Worm (Caenorhabditis elegans) whole organism, L1 larva: ENCODE data around the gene C07B5.4.
A peak's percentile ranks its signal among the peaks of the same experiment; 100 is the strongest.

Source experiments
- C04F5.9 ChIP-seq: sonication (generic microtip); optimal IDR thresholded peaks from 2 replicates; lab custom pipeline; 2016; ENCODE audit warnings: missing genetic modification characterization, missing compliant biosample characterization
- C16A3.4 ChIP-seq: fragments of 150-350 bp; optimal IDR thresholded peaks from 2 replicates; lab custom pipeline; 2014; ENCODE audit warnings: missing biosample characterization, missing genetic modification characterization
- C34B4.2 ChIP-seq: sonication (generic microtip); optimal IDR thresholded peaks from 2 replicates; lab custom pipeline; 2017; ENCODE audit warnings: mild to moderate bottlenecking, missing genetic modification characterization, missing compliant biosample characterization
- F16B12.6 ChIP-seq: fragments of 150-350 bp; optimal IDR thresholded peaks from 2 replicates; lab custom pipeline; 2014; ENCODE audit warnings: missing biosample characterization, missing genetic modification characterization
- Y116A8C.19 ChIP-seq: sonication (generic microtip); optimal IDR thresholded peaks from 2 replicates; lab custom pipeline; 2016; ENCODE audit warnings: missing compliant biosample characterization, missing genetic modification characterization, borderline replicate concordance
- ama-1 ChIP-seq: fragments of 150-350 bp; optimal IDR thresholded peaks from 2 replicates; lab custom pipeline; 2014
- blmp-1 ChIP-seq: fragments of 150-350 bp; optimal IDR thresholded peaks from 2 replicates; lab custom pipeline; 2014; ENCODE audit warnings: missing biosample characterization, missing genetic modification characterization
- ceh-63 ChIP-seq: fragments of 200-800 bp; sonication (Bioruptor generic); optimal IDR thresholded peaks from 2 replicates; lab custom pipeline; 2018; ENCODE audit warnings: mild to moderate bottlenecking, missing genetic modification characterization, missing compliant biosample characterization
- ceh-90 ChIP-seq: sonication (generic microtip); optimal IDR thresholded peaks from 2 replicates; lab custom pipeline; 2016; ENCODE audit warnings: missing genetic modification characterization, missing compliant biosample characterization
- dpl-1 ChIP-seq, 3 experiments: fragments of 150-350 bp in 2 of 3; sonication (generic microtip) in 1 of 3; optimal IDR thresholded peaks; 2 replicates each; lab custom pipeline; 2014 to 2017; ENCODE audit warnings: missing biosample characterization in 3 of 3, missing genetic modification characterization in 3 of 3, missing genetic modification reagents in 3 of 3
- elt-2 ChIP-seq: sonication (generic microtip); optimal IDR thresholded peaks from 2 replicates; lab custom pipeline; 2016; ENCODE audit warnings: missing genetic modification characterization, mild to moderate bottlenecking, inconsistent platforms, missing compliant biosample characterization, missing genetic modification reagents
- elt-3 ChIP-seq, 6 experiments: fragments of 150-350 bp in 1 of 6; sonication (generic microtip); optimal IDR thresholded peaks; 2 replicates each; lab custom pipeline; 2017 to 2018; ENCODE audit warnings: missing biosample characterization in 6 of 6, missing genetic modification characterization in 6 of 6, inconsistent platforms in 1 of 6
- ets-5 ChIP-seq: fragments of 200-800 bp; sonication (Bioruptor generic); IDR thresholded peaks from 2 replicates; pipeline ENCODE4 v1.3.6; 2022; ENCODE audit warnings: missing genetic modification characterization, missing compliant biosample characterization
- fkh-10 ChIP-seq: sonication (generic microtip); optimal IDR thresholded peaks from 2 replicates; lab custom pipeline; 2017; ENCODE audit warnings: missing biosample characterization, missing genetic modification reagents, missing genetic modification characterization
- fos-1 ChIP-seq: fragments of 150-350 bp; optimal IDR thresholded peaks from 2 replicates; lab custom pipeline; 2014; ENCODE audit warnings: missing biosample characterization, missing genetic modification characterization
- hlh-17 ChIP-seq: fragments of 200-800 bp; sonication (Bioruptor generic); optimal IDR thresholded peaks from 2 replicates; lab custom pipeline; 2018; ENCODE audit warnings: missing genetic modification characterization, mild to moderate bottlenecking, missing compliant biosample characterization, moderate library complexity, borderline replicate concordance
- hpl-2 ChIP-seq: fragments of 150-350 bp; optimal IDR thresholded peaks from 2 replicates; lab custom pipeline; 2014; ENCODE audit warnings: missing biosample characterization, missing genetic modification reagents, missing genetic modification characterization
- isw-1 ChIP-seq: fragments of 200-800 bp; sonication (Bioruptor generic); IDR thresholded peaks from 2 replicates; pipeline ENCODE4 v1.3.6; 2022; ENCODE audit warnings: missing genetic modification characterization, missing compliant biosample characterization
- lin-13 ChIP-seq: fragments of 150-350 bp; optimal IDR thresholded peaks from 2 replicates; lab custom pipeline; 2014; ENCODE audit warnings: missing biosample characterization, missing genetic modification reagents, missing genetic modification characterization
- lin-14 ChIP-seq: fragments of 200-800 bp; sonication (Bioruptor generic); optimal IDR thresholded peaks from 2 replicates; lab custom pipeline; 2018; ENCODE audit warnings: mild to moderate bottlenecking, missing genetic modification characterization, moderate library complexity, missing compliant biosample characterization
- lin-15B ChIP-seq: fragments of 150-350 bp; sonication (generic microtip); optimal IDR thresholded peaks from 3 replicates; lab custom pipeline; 2014; ENCODE audit warnings: missing biosample characterization, missing genetic modification characterization
- lin-35 ChIP-seq, 2 experiments: fragments of 150-350 bp; optimal IDR thresholded peaks; 2 replicates each; lab custom pipeline; 2014; ENCODE audit warnings: missing biosample characterization in 2 of 2, missing genetic modification characterization in 2 of 2, missing genetic modification reagents in 2 of 2
- lsy-2 ChIP-seq, 2 experiments: fragments of 150-350 bp; optimal IDR thresholded peaks; 2 replicates each; lab custom pipeline; 2014; ENCODE audit warnings: missing biosample characterization in 2 of 2, missing genetic modification characterization in 2 of 2
- mab-9 ChIP-seq: fragments of 200-800 bp; sonication (Bioruptor generic); IDR thresholded peaks from 2 replicates; pipeline ENCODE4 v1.3.6; 2022; ENCODE audit warnings: missing genetic modification reagents, missing genetic modification characterization, missing compliant biosample characterization
- mef-2 ChIP-seq: fragments of 150-350 bp; optimal IDR thresholded peaks from 2 replicates; lab custom pipeline; 2014; ENCODE audit warnings: missing biosample characterization, missing genetic modification characterization
- mep-1 ChIP-seq: fragments of 150-350 bp; optimal IDR thresholded peaks from 2 replicates; lab custom pipeline; 2014; ENCODE audit warnings: missing biosample characterization, missing genetic modification characterization
- nhr-11 ChIP-seq: fragments of 150-350 bp; optimal IDR thresholded peaks from 2 replicates; lab custom pipeline; 2014; ENCODE audit warnings: missing biosample characterization, missing genetic modification characterization
- nhr-20 ChIP-seq: sonication (generic microtip); optimal IDR thresholded peaks from 2 replicates; lab custom pipeline; 2016; ENCODE audit warnings: mild to moderate bottlenecking, missing genetic modification characterization, missing compliant biosample characterization
- nhr-237 ChIP-seq: fragments of 150-350 bp; optimal IDR thresholded peaks from 2 replicates; lab custom pipeline; 2014; ENCODE audit warnings: missing biosample characterization, missing genetic modification characterization
- nhr-47 ChIP-seq: sonication (generic microtip); optimal IDR thresholded peaks from 2 replicates; lab custom pipeline; 2016; ENCODE audit warnings: mild to moderate bottlenecking, missing genetic modification characterization, moderate library complexity, missing compliant biosample characterization
- nhr-71 ChIP-seq: sonication (generic microtip); optimal IDR thresholded peaks from 2 replicates; lab custom pipeline; 2016; ENCODE audit warnings: mild to moderate bottlenecking, missing genetic modification characterization, moderate library complexity, missing compliant biosample characterization
- nhr-76 ChIP-seq: sonication (generic microtip); optimal IDR thresholded peaks from 2 replicates; lab custom pipeline; 2017; ENCODE audit warnings: missing biosample characterization, missing genetic modification characterization
- nhr-85 ChIP-seq: sonication (generic microtip); peaks from one replicate; lab custom pipeline; 2016; ENCODE audit warnings: missing genetic modification characterization, inconsistent platforms, missing compliant biosample characterization
- pax-3 ChIP-seq: fragments of 200-800 bp; sonication (Bioruptor generic); optimal IDR thresholded peaks from 2 replicates; lab custom pipeline; 2018; ENCODE audit warnings: mild to moderate bottlenecking, missing genetic modification characterization, moderate library complexity, missing compliant biosample characterization
- skn-1 ChIP-seq: fragments of 150-350 bp; optimal IDR thresholded peaks from 2 replicates; lab custom pipeline; 2014; ENCODE audit warnings: missing biosample characterization, missing genetic modification characterization
- snu-23 ChIP-seq: sonication (generic microtip); optimal IDR thresholded peaks from 2 replicates; lab custom pipeline; 2016; ENCODE audit warnings: missing genetic modification characterization, missing compliant biosample characterization
- sup-37 ChIP-seq: fragments of 200-800 bp; sonication (Bioruptor generic); optimal IDR thresholded peaks from 2 replicates; lab custom pipeline; 2018; ENCODE audit warnings: mild to moderate bottlenecking, missing genetic modification characterization, missing compliant biosample characterization
- tlp-1 ChIP-seq: fragments of 150-350 bp; optimal IDR thresholded peaks from 2 replicates; lab custom pipeline; 2014; ENCODE audit warnings: missing biosample characterization, missing genetic modification characterization
- unc-130 ChIP-seq: fragments of 150-350 bp; optimal IDR thresholded peaks from 2 replicates; lab custom pipeline; 2017; ENCODE audit warnings: missing biosample characterization, missing genetic modification characterization, inconsistent platforms
- unc-98 ChIP-seq: fragments of 200-800 bp; sonication (Bioruptor generic); IDR thresholded peaks from 2 replicates; pipeline ENCODE4 v1.3.6; 2022; ENCODE audit warnings: missing genetic modification characterization, missing compliant biosample characterization
- vab-15 ChIP-seq: sonication (generic microtip); optimal IDR thresholded peaks from 2 replicates; lab custom pipeline; 2017; ENCODE audit warnings: missing genotype, mild to moderate bottlenecking, missing genetic modification characterization, missing compliant biosample characterization
- xbp-1 ChIP-seq: sonication (generic microtip); optimal IDR thresholded peaks from 2 replicates; lab custom pipeline; 2016; ENCODE audit warnings: missing genetic modification characterization, missing compliant biosample characterization
- zag-1 ChIP-seq: fragments of 150-350 bp; optimal IDR thresholded peaks from 2 replicates; lab custom pipeline; 2014; ENCODE audit warnings: missing biosample characterization, missing genetic modification characterization
- zip-4 ChIP-seq: fragments of 200-800 bp; sonication (Bioruptor generic); optimal IDR thresholded peaks from 2 replicates; lab custom pipeline; 2018; ENCODE audit warnings: mild to moderate bottlenecking, missing genetic modification characterization, moderate library complexity, missing compliant biosample characterization

The C07B5.4 gene

DNA sequence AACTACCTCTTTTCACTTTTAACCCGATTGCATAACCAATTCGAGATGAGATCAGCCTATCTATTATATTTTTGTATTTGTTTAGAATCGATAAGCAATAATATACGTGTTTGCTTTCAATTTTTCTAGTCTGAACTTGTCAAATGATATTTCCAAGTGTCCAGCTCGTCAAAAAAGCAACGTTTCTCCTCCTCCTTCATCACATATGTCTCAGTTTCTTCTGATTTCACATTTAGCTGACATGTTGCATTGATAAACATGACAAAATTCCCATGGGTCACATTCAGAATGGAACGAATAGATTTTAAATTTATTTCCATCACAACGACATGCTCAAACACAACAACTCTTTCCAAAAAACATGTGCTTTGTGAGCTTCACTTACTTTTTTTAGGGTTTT lies 30.1 kb upstream of the C07B5.4 start:
- TF ChIP-seq Y116A8C.19 (tag; lab: Kevin White, UChicago) (no peak), xbp-1 (tag; lab: Kevin White, UChicago) (no peak), blmp-1 (tag; lab: Kevin White, UChicago) (no peak), lin-13 (GFP tag; lab: Kevin White, UChicago) (no peak), skn-1 (tag; lab: Kevin White, UChicago) (no peak), ceh-90 (tag; lab: Kevin White, UChicago) (no peak), ceh-63 (GFP tag; lab: Kevin White, UChicago) (no peak), snu-23 (GFP tag; lab: Kevin White, UChicago) (no peak), C16A3.4 (tag; lab: Kevin White, UChicago) (no peak), hlh-17 (GFP tag; lab: Kevin White, UChicago) (no peak), unc-98 (GFP tag; lab: Robert Waterston, UW) (no peak), nhr-11 (tag; lab: Kevin White, UChicago) (no peak), elt-2 (tag; lab: Kevin White, UChicago) (no peak), tlp-1 (tag; lab: Kevin White, UChicago) (no peak), fos-1 (tag; lab: Kevin White, UChicago) (no peak), lin-15B (tag; lab: Kevin White, UChicago) (no peak), nhr-20 (tag; lab: Kevin White, UChicago) (no peak), dpl-1 (GFP tag; optimal IDR thresholded peaks at IDR 0.05; lab: Kevin White, UChicago) (no peak)

DNA sequence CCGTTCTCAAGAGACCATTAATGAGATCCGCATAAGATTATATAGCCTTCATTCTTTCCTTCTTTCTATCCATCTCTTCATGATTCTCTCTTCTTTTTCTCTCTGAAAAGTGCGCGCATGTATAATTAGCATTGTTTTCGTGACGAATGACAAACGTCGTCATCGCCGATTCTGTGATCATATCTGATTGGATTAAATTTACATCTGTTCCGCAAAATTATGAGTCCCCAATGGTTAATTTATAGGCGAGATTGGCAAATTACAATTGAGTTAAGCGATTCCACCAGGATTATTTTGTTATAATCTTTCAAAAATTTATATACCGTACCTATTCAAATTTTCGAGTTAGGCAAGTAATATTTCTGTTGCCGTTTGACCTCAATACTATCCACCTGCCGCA lies 25.2 kb upstream of the C07B5.4 start:
- TF ChIP-seq zip-4 (GFP tag; lab: Kevin White, UChicago) = no peak
- no peak for TF ChIP-seq lsy-2 (tag; optimal IDR thresholded peaks at IDR 0.05; lab: Kevin White, UChicago)
- no peak for TF ChIP-seq mef-2
- no peak for TF ChIP-seq ama-1 (lab: Kevin White, UChicago)
- TF ChIP-seq fkh-10 = no peak
- TF ChIP-seq nhr-76 (tag; lab: Kevin White, UChicago) = no peak
- no peak for TF ChIP-seq C04F5.9 (tag; lab: Kevin White, UChicago)
- no peak for TF ChIP-seq ceh-90 (tag; lab: Kevin White, UChicago)
- TF ChIP-seq nhr-237 (tag; lab: Kevin White, UChicago) = no peak
- TF ChIP-seq hpl-2 (GFP tag; lab: Kevin White, UChicago) = no peak
- TF ChIP-seq lin-13 (GFP tag; lab: Kevin White, UChicago) = no peak
- no peak for TF ChIP-seq C34B4.2
- TF ChIP-seq pax-3 (tag; lab: Kevin White, UChicago) = no peak
- no peak for TF ChIP-seq ets-5 (GFP tag; lab: Robert Waterston, UW)
- no peak for TF ChIP-seq vab-15 (tag; lab: Kevin White, UChicago)
- TF ChIP-seq nhr-71 (tag; lab: Kevin White, UChicago) = no peak

DNA sequence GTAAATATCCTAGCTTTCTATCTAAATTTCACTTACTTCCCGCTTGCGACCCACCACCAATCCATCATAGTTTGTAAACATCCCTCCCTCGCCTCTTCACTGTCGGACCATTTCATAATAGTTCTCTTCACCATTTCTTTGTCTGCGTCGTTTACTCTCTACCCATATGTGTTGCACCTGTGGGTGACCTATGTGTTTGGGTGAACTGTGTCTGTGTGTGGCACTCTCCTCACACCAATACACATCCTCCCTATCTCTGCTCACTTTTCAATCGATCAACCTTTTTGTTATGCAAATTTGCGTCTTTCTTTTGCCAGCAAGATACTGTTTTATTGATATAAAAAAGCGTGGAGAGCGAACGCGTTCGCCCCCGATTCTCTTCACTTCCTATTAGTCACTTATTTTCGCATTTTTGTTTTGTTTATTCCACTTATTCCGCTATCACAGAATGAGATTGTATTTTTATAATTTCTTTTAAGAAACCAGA lies 24.5 kb upstream of the C07B5.4 start:
- TF ChIP-seq zip-4 (GFP tag; lab: Kevin White, UChicago) (no peak), C34B4.2 (no peak), lin-14 (GFP tag; lab: Kevin White, UChicago) (no peak), blmp-1 (tag; lab: Kevin White, UChicago) (peak; percentile 8)

DNA sequence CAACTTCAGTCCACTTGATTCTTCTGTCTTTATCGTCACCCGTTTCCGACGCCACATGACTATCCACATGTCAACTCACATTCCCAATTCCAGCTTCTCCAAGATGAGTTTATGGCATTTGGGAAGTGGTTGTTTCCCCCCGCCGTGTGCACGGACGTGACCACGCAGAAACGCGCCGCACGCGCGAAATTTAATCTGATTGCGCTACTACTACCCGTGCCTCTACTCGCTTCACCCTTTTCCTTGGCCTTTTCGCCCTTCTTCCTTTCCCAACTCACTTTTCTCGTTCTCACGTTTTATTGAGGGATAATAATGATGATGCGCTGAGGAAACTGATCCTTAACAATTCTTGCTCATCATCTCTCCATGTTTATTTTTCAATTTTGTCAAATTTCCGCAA lies 23.1 kb upstream of the C07B5.4 start:
- TF ChIP-seq lin-14 (GFP tag; lab: Kevin White, UChicago) (peak; percentile 44), mep-1 (tag; lab: Kevin White, UChicago) (no peak)

DNA sequence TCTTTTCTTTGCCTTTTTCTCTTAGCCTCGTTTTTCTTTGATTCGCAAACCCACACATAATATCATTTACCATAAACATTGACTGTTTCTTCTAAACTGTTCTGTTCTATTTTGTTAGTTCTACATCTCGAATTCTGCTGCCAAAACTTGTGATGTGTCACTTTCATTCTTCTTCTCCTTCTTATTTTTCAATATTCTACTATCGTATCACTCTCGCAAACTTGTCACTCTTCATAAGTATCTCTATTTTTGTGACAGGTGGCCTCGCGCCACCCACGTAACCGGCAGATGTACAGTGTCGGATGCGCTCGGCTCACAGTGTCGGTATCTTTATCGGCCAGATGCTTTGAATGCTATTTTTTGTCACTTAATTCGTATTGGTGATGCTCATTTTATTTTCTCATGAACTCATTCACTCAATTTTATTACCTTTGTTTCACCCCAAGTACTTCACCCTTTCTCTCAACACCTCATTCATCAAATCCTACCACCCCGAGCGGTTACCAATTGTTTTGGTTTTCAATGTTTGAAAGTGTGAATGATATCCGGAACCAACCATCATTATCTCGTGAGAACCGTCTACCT lies 20.9 kb upstream of the C07B5.4 start:
- TF ChIP-seq sup-37 (GFP tag; lab: Kevin White, UChicago) = no peak
- no peak for TF ChIP-seq mab-9 (GFP tag; lab: Robert Waterston, UW)
- TF ChIP-seq snu-23 (GFP tag; lab: Kevin White, UChicago) = peak; percentile 18
- TF ChIP-seq unc-130 (tag; lab: Kevin White, UChicago) = peak; percentile 3
- TF ChIP-seq lin-14 (GFP tag; lab: Kevin White, UChicago) = peak; percentile 65
- TF ChIP-seq zag-1 (tag; lab: Kevin White, UChicago) = no peak
- TF ChIP-seq lin-35 (GFP tag; optimal IDR thresholded peaks at IDR 0.05; lab: Kevin White, UChicago) = peak in 1 of 2 experiments; percentile 8
- TF ChIP-seq nhr-85 = peak; percentile 60
- TF ChIP-seq lin-15B (tag; lab: Kevin White, UChicago) = no peak
- peak; percentile 48 for TF ChIP-seq blmp-1 (tag; lab: Kevin White, UChicago)
- no peak for TF ChIP-seq isw-1
- no peak for TF ChIP-seq skn-1 (tag; lab: Kevin White, UChicago)
- no peak for TF ChIP-seq F16B12.6 (tag; lab: Kevin White, UChicago)
- peak in 1 of 6 experiments; percentile 1 for TF ChIP-seq elt-3 (tag; optimal IDR thresholded peaks at IDR 0.05; lab: Kevin White, UChicago)
- TF ChIP-seq nhr-47 (tag; lab: Kevin White, UChicago) = no peak
